Worm (Caenorhabditis elegans): ENCODE results near the gene srx-117.

DNA sequence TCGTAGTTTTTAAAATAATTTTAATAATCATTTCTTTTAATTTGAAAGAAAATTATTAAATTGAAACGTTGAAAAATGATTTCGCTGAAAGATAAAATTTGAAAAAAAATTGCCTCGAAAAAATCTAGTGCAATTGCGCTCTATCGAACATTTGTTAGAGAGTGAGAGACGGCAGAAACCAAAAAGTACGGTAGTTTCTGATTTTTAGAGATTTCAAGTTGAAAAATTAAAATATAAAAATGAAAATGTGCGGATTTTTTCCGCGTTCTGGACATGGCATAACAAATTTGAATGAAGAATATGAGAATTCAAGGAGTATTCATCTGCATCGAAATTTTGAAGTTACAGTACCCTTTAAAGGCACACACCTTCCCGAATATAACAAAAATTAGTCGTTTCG, 24.9 kb upstream of the srx-117 start:
- TF ChIP-seq pes-1 (GFP tag; IDR thresholded peaks at IDR 0.05), result no peak
- no peak for TF ChIP-seq ama-1 (optimal IDR thresholded peaks at IDR 0.05)
- TF ChIP-seq F13C5.2 (tag; optimal IDR thresholded peaks at IDR 0.05), result no peak
- TF ChIP-seq flt-1 (GFP tag; IDR thresholded peaks at IDR 0.05), result no peak
- no peak for TF ChIP-seq ceh-36 (tag; optimal IDR thresholded peaks at IDR 0.05)
- TF ChIP-seq tbx-37 (GFP tag; conservative IDR thresholded peaks at IDR 0.05), result no peak
- TF ChIP-seq ets-7 (tag; optimal IDR thresholded peaks at IDR 0.05), result no peak
- TF ChIP-seq hmbx-1 (tag; optimal IDR thresholded peaks at IDR 0.05), result no peak
- no peak for TF ChIP-seq sea-1 (GFP tag; conservative IDR thresholded peaks at IDR 0.05)
- no peak for TF ChIP-seq B0310.2 (tag; optimal IDR thresholded peaks at IDR 0.05)
- no peak for TF ChIP-seq aly-1 (tag; optimal IDR thresholded peaks at IDR 0.05)
- TF ChIP-seq ceh-13 (GFP tag; optimal IDR thresholded peaks at IDR 0.05), result no peak
- TF ChIP-seq tra-4 (tag; optimal IDR thresholded peaks at IDR 0.05), result no peak

All from whole organism, early embryonic.